Worm (Caenorhabditis elegans): ENCODE data around the gene C46C11.3.

Gene C46C11.3

ce11 chrX:4619582-4619981, 2.5 kb upstream of the C46C11.3 start, which contains the start of gene pqn-65 (continued):
- no peak for TF ChIP-seq lir-3 (tag; optimal IDR thresholded peaks at IDR 0.05; ENCODE audit: poor library complexity)
- no peak for TF ChIP-seq fkh-8 (tag; optimal IDR thresholded peaks at IDR 0.05)

- TF ChIP-seq rnt-1 (tag; optimal IDR thresholded peaks at IDR 0.05), result no peak
- peak; percentile 38 for TF ChIP-seq dsc-1 (tag; optimal IDR thresholded peaks at IDR 0.05)
- TF ChIP-seq unc-86 (tag; optimal IDR thresholded peaks at IDR 0.05), result peak; percentile 28
- no peak for TF ChIP-seq mep-1 (tag; optimal IDR thresholded peaks at IDR 0.05)
- peak; percentile 19 for TF ChIP-seq fkh-8 (tag; optimal IDR thresholded peaks at IDR 0.05)
- peak in 1 of 3 experiments; percentile 13 for TF ChIP-seq ceh-82 (tag; optimal IDR thresholded peaks at IDR 0.05)
- TF ChIP-seq lin-14 (GFP tag; optimal IDR thresholded peaks at IDR 0.05), result peak; percentile 71
- TF ChIP-seq fkh-10 (GFP tag; optimal IDR thresholded peaks at IDR 0.05), result peak; percentile 30
- peak; percentile 21 for TF ChIP-seq ceh-63 (GFP tag; optimal IDR thresholded peaks at IDR 0.05)
- TF ChIP-seq mdl-1 (tag; optimal IDR thresholded peaks at IDR 0.05), result no peak
- TF ChIP-seq grh-1 (GFP tag; IDR thresholded peaks at IDR 0.05), result no peak
- TF ChIP-seq lsy-2 (tag; optimal IDR thresholded peaks at IDR 0.05), result no peak
- TF ChIP-seq egl-13 (tag; optimal IDR thresholded peaks at IDR 0.05), result peak; percentile 21
- TF ChIP-seq aly-2 (tag; optimal IDR thresholded peaks at IDR 0.05), result no peak
- TF ChIP-seq Y116A8C.19 (tag; optimal IDR thresholded peaks at IDR 0.05; ENCODE audit: borderline replicate concordance), result no peak
Observed at ce11 chrX:4620019-4620418, 2.1 kb upstream of the C46C11.3 start.

- TF ChIP-seq efl-1 (optimal IDR thresholded peaks at IDR 0.05) (no peak), efl-1 (GFP tag; optimal IDR thresholded peaks at IDR 0.05 in 1 of 2) (peak in 1 of 2 experiments; percentile 80), lin-14 (GFP tag; optimal IDR thresholded peaks at IDR 0.05) (peak; percentile 62), mdl-1 (tag; optimal IDR thresholded peaks at IDR 0.05) (no peak), fkh-10 (GFP tag; optimal IDR thresholded peaks at IDR 0.05) (peak; percentile 39)
Observed at ce11 chrX:4623707-4624106, 1.6 kb downstream of the C46C11.3 start.

ce11 chrX:4625080-4625479, 3.0 kb downstream of the C46C11.3 start:
- TF ChIP-seq hpl-2 (GFP tag; optimal IDR thresholded peaks at IDR 0.05), result no peak
- TF ChIP-seq hlh-4 (tag; optimal IDR thresholded peaks at IDR 0.05), result peak; percentile 92
- TF ChIP-seq fkh-8 (tag; optimal IDR thresholded peaks at IDR 0.05), result peak; percentile 41
- no peak for TF ChIP-seq zip-4 (GFP tag; optimal IDR thresholded peaks at IDR 0.05)
- TF ChIP-seq mdl-1 (tag; optimal IDR thresholded peaks at IDR 0.05), result no peak
- peak; percentile 11 for TF ChIP-seq nhr-71 (tag; optimal IDR thresholded peaks at IDR 0.05)

ce11 chrX:4626891-4627290, 4.8 kb downstream of the C46C11.3 start:
- TF ChIP-seq lin-14 (GFP tag; optimal IDR thresholded peaks at IDR 0.05), result no peak
- TF ChIP-seq ets-5 (GFP tag; IDR thresholded peaks at IDR 0.05), result no peak
- TF ChIP-seq blmp-1 (tag; optimal IDR thresholded peaks at IDR 0.05), result no peak
- no peak for TF ChIP-seq mep-1 (tag; optimal IDR thresholded peaks at IDR 0.05)
- no peak for TF ChIP-seq nhr-84 (tag; optimal IDR thresholded peaks at IDR 0.05)
- TF ChIP-seq C04F5.9 (tag; optimal IDR thresholded peaks at IDR 0.05), result no peak
- no peak for TF ChIP-seq C16A3.4 (tag; optimal IDR thresholded peaks at IDR 0.05)
- TF ChIP-seq vab-15 (tag; optimal IDR thresholded peaks at IDR 0.05), result no peak
- no peak for TF ChIP-seq tbx-2 (tag; optimal IDR thresholded peaks at IDR 0.05)
- no peak for TF ChIP-seq nhr-237 (tag; optimal IDR thresholded peaks at IDR 0.05)
- TF ChIP-seq fkh-10 (GFP tag; optimal IDR thresholded peaks at IDR 0.05), result no peak
- no peak for TF ChIP-seq aly-2 (tag; optimal IDR thresholded peaks at IDR 0.05)

ce11 chrX:4628350-4628749, 6.2 kb downstream of the C46C11.3 start:
- TF ChIP-seq hlh-4 (tag; optimal IDR thresholded peaks at IDR 0.05), result peak; percentile 74
- TF ChIP-seq ztf-4 (tag; optimal IDR thresholded peaks at IDR 0.05), result no peak
